Worm (Caenorhabditis elegans): ENCODE results near the gene rpl-32.

DNA sequence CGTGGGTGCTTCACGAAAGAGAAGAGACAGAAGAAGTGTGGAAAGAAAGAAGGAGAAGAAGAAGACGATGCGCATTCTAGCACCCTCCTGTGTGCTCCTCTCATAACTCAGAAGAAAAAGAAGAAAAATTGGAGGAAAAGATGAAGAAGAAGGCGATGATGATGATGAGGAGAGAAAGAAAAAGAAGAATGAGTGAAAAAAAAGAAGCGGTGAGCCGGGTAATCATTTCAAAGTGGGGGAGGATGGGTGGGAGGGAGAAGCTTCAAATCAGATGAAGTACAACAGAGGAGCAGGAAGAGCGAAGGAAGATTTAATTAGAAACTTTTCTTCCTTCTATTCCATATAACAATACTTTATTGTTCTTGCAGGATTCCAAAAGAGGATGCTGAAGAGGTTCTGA lies 46.2 kb downstream of the rpl-32 start:
- TF ChIP-seq nhr-48 (tag; optimal IDR thresholded peaks at IDR 0.05) (no peak), ceh-28 (tag; optimal IDR thresholded peaks at IDR 0.05) (no peak), set-16 (GFP tag; IDR thresholded peaks at IDR 0.05) (no peak), arid-1 (GFP tag; conservative IDR thresholded peaks at IDR 0.05) (no peak), ama-1 (optimal IDR thresholded peaks at IDR 0.05) (no peak), ZK546.5 (tag; optimal IDR thresholded peaks at IDR 0.05) (no peak), nhr-237 (tag; optimal IDR thresholded peaks at IDR 0.05) (no peak), lim-7 (GFP tag; IDR thresholded peaks at IDR 0.05) (no peak), fos-1 (tag; optimal IDR thresholded peaks at IDR 0.05) (no peak), zag-1 (tag; optimal IDR thresholded peaks at IDR 0.05) (no peak), fkh-10 (GFP tag; optimal IDR thresholded peaks at IDR 0.05) (peak; percentile 9), jun-1 (tag; optimal IDR thresholded peaks at IDR 0.05) (no peak)

Measured in whole organism, L4 larva.